Worm (Caenorhabditis elegans) whole organism, mixed stage, embryonic: ENCODE measurements around the gene hpo-7.

ENCODE experiments used
- M03D4.4 ChIP-seq: sonication (generic microtip); optimal IDR thresholded peaks from 2 replicates; lab custom pipeline; 2017; ENCODE audit warnings: mild to moderate bottlenecking, missing genetic modification characterization, missing compliant biosample characterization
- flh-1 ChIP-seq: fragments of 200-800 bp; sonication (Bioruptor generic); optimal IDR thresholded peaks from 2 replicates; lab custom pipeline; 2018; ENCODE audit warnings: mild to moderate bottlenecking, missing genetic modification characterization, moderate library complexity, missing compliant biosample characterization
- ham-2 ChIP-seq: fragments of 200-800 bp; sonication (Bioruptor generic); optimal IDR thresholded peaks from 2 replicates; lab custom pipeline; 2018; ENCODE audit warnings: mild to moderate bottlenecking, missing genetic modification characterization, missing compliant biosample characterization
- lsy-2 ChIP-seq: fragments of 150-350 bp; optimal IDR thresholded peaks from 2 replicates; lab custom pipeline; 2014; ENCODE audit warnings: missing biosample characterization, missing genetic modification characterization
- mep-1 ChIP-seq: fragments of 150-350 bp; optimal IDR thresholded peaks from 2 replicates; lab custom pipeline; 2017; ENCODE audit warnings: missing biosample characterization, missing genetic modification reagents, missing genetic modification characterization, inconsistent platforms
- mls-2 ChIP-seq: sonication (generic microtip); optimal IDR thresholded peaks from 2 replicates; lab custom pipeline; 2016; ENCODE audit warnings: mild to moderate bottlenecking, missing genetic modification characterization, moderate library complexity, missing compliant biosample characterization
- nhr-12 ChIP-seq: fragments of 150-350 bp; optimal IDR thresholded peaks from 2 replicates; lab custom pipeline; 2014; ENCODE audit warnings: missing biosample characterization, missing genetic modification characterization
- nhr-2 ChIP-seq: fragments of 150-350 bp; optimal IDR thresholded peaks from 2 replicates; lab custom pipeline; 2014; ENCODE audit warnings: missing biosample characterization, missing genetic modification characterization
- nhr-76 ChIP-seq: sonication (generic microtip); optimal IDR thresholded peaks from 2 replicates; lab custom pipeline; 2017; ENCODE audit warnings: missing biosample characterization, missing genetic modification characterization
- snpc-4 ChIP-seq: fragments of 150-350 bp; optimal IDR thresholded peaks from 2 replicates; lab custom pipeline; 2014; ENCODE audit warnings: missing biosample characterization, missing genetic modification characterization
- sptf-1 ChIP-seq: sonication (generic microtip); optimal IDR thresholded peaks from 2 replicates; lab custom pipeline; 2017; ENCODE audit warnings: mild to moderate bottlenecking, missing genetic modification characterization, moderate library complexity, missing compliant biosample characterization
- unc-39 ChIP-seq: fragments of 150-350 bp; optimal IDR thresholded peaks from 2 replicates; lab custom pipeline; 2014; ENCODE audit warnings: missing biosample characterization, missing genetic modification characterization

ce11 chrII:2176688-2177087 lies 41.2 kb upstream of the hpo-7 start, which contains the start of gene gba-1:
- no peak for TF ChIP-seq sptf-1 (tag; lab: Kevin White, UChicago)
- TF ChIP-seq nhr-12: no peak
- TF ChIP-seq mep-1 (tag; lab: Kevin White, UChicago): no peak
- no peak for TF ChIP-seq unc-39 (tag; lab: Kevin White, UChicago)
- no peak for TF ChIP-seq flh-1
- TF ChIP-seq nhr-2 (tag; lab: Kevin White, UChicago): no peak
- no peak for TF ChIP-seq lsy-2 (tag; lab: Kevin White, UChicago)
- no peak for TF ChIP-seq M03D4.4
- no peak for TF ChIP-seq nhr-76 (tag; lab: Kevin White, UChicago)
- TF ChIP-seq mls-2 (tag; lab: Kevin White, UChicago): no peak
- no peak for TF ChIP-seq snpc-4 (tag; lab: Kevin White, UChicago)
- TF ChIP-seq ham-2 (GFP tag; lab: Kevin White, UChicago): no peak
